Worm (Caenorhabditis elegans): ENCODE data around the gene F14D7.6.

Gene F14D7.6

ce11 chrV:14320730-14321319, 19.6 kb downstream of the F14D7.6 start:
- TF ChIP-seq mdl-1 (tag; optimal IDR thresholded peaks at IDR 0.05) (no peak), ama-1 (optimal IDR thresholded peaks at IDR 0.05) (no peak), lin-15B (tag; optimal IDR thresholded peaks at IDR 0.05) (no peak), lsy-12 (tag; optimal IDR thresholded peaks at IDR 0.05) (no peak), snpc-4 (tag; optimal IDR thresholded peaks at IDR 0.05) (no peak), zag-1 (tag; optimal IDR thresholded peaks at IDR 0.05) (no peak), mml-1 (tag; optimal IDR thresholded peaks at IDR 0.05) (no peak), pqm-1 (tag; optimal IDR thresholded peaks at IDR 0.05) (no peak), nhr-237 (tag; optimal IDR thresholded peaks at IDR 0.05) (no peak), unc-62 (GFP tag; optimal IDR thresholded peaks at IDR 0.05) (no peak), nhr-28 (tag; optimal IDR thresholded peaks at IDR 0.05) (no peak), fos-1 (tag; optimal IDR thresholded peaks at IDR 0.05) (no peak), egl-5 (tag; optimal IDR thresholded peaks at IDR 0.05) (no peak)

DNA sequence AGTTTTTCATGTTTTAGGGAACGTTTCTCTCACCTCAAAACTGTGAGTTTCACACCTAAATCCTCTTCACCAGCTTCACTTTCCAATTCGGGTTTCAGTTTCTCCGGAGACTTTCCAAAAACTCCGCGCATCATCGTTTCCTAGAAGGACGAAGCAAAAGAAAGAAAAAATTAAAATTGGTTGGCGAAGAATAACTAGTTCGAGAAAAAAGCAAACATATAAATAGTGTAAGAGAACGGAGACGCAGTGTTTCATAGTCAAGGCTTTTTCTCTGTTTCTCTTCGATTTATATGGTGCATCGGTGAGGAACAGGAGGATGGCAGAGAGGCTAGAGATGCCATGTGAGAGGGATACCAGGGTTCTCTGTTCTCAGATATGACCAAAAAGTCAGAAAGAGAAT, 21.5 kb downstream of the F14D7.6 start, which contains the start of gene F47B8.3:
F47B8.3 (minus strand) TSS at position 261 of the 400 bp plus-strand sequence.
- TF ChIP-seq mml-1 (tag; optimal IDR thresholded peaks at IDR 0.05), result no peak
- TF ChIP-seq egl-27 (tag; optimal IDR thresholded peaks at IDR 0.05), result no peak
- TF ChIP-seq skn-1 (tag; optimal IDR thresholded peaks at IDR 0.05), result peak; percentile 14
- peak; percentile 27 for TF ChIP-seq egl-5 (tag; optimal IDR thresholded peaks at IDR 0.05)
- peak; percentile 15 for TF ChIP-seq lin-15B (tag; optimal IDR thresholded peaks at IDR 0.05)
- TF ChIP-seq ZK546.5 (tag; optimal IDR thresholded peaks at IDR 0.05), result no peak
- TF ChIP-seq nhr-77 (tag; optimal IDR thresholded peaks at IDR 0.05), result no peak
- TF ChIP-seq pqm-1 (tag; optimal IDR thresholded peaks at IDR 0.05), result no peak
- no peak for TF ChIP-seq nhr-28 (tag; optimal IDR thresholded peaks at IDR 0.05)
- peak; percentile 43 for TF ChIP-seq hmg-11 (tag; optimal IDR thresholded peaks at IDR 0.05)
- no peak for TF ChIP-seq lin-39 (tag; optimal IDR thresholded peaks at IDR 0.05)
- no peak for TF ChIP-seq fkh-10 (GFP tag; optimal IDR thresholded peaks at IDR 0.05)
- TF ChIP-seq lsy-12 (tag; optimal IDR thresholded peaks at IDR 0.05), result no peak
- TF ChIP-seq mdl-1 (tag; optimal IDR thresholded peaks at IDR 0.05), result no peak
- TF ChIP-seq nhr-25 (tag; optimal IDR thresholded peaks at IDR 0.05), result peak; percentile 45
- no peak for TF ChIP-seq ztf-11 (tag; optimal IDR thresholded peaks at IDR 0.05)
- peak; percentile 5 for TF ChIP-seq ama-1 (optimal IDR thresholded peaks at IDR 0.05)
- TF ChIP-seq snpc-4 (tag; optimal IDR thresholded peaks at IDR 0.05), result peak; percentile 17
- no peak for TF ChIP-seq fos-1 (tag; optimal IDR thresholded peaks at IDR 0.05)
- no peak for TF ChIP-seq tbx-2 (tag; optimal IDR thresholded peaks at IDR 0.05)
- no peak for TF ChIP-seq aly-2 (tag; optimal IDR thresholded peaks at IDR 0.05)
- TF ChIP-seq zag-1 (tag; optimal IDR thresholded peaks at IDR 0.05), result no peak
- no peak for TF ChIP-seq ceh-16 (tag; optimal IDR thresholded peaks at IDR 0.05)
- TF ChIP-seq nhr-67 (tag; optimal IDR thresholded peaks at IDR 0.05), result no peak
- TF ChIP-seq nhr-12 (tag; optimal IDR thresholded peaks at IDR 0.05), result no peak
- TF ChIP-seq nhr-11 (tag; optimal IDR thresholded peaks at IDR 0.05), result no peak
- no peak for TF ChIP-seq ztf-4 (tag; optimal IDR thresholded peaks at IDR 0.05)
- TF ChIP-seq sea-2 (GFP tag; optimal IDR thresholded peaks at IDR 0.05), result no peak
- TF ChIP-seq R02D3.7 (tag; optimal IDR thresholded peaks at IDR 0.05), result no peak
- peak; percentile 63 for TF ChIP-seq pha-4 (tag; optimal IDR thresholded peaks at IDR 0.05)
- no peak for TF ChIP-seq ceh-9 (tag; optimal IDR thresholded peaks at IDR 0.05)
- TF ChIP-seq elt-2 (tag; optimal IDR thresholded peaks at IDR 0.05), result no peak
- peak; percentile 69 for TF ChIP-seq nfya-1 (tag; optimal IDR thresholded peaks at IDR 0.05; ENCODE audit: insufficient read depth)
- TF ChIP-seq nhr-23 (tag; optimal IDR thresholded peaks at IDR 0.05), result peak; percentile 6
- no peak for TF ChIP-seq ceh-82 (tag; optimal IDR thresholded peaks at IDR 0.05)
- no peak for TF ChIP-seq nhr-76 (tag; optimal IDR thresholded peaks at IDR 0.05)
- TF ChIP-seq elt-3 (tag; optimal IDR thresholded peaks at IDR 0.05), result no peak
- no peak for TF ChIP-seq nhr-237 (tag; optimal IDR thresholded peaks at IDR 0.05)
- TF ChIP-seq elt-1 (tag; optimal IDR thresholded peaks at IDR 0.05), result no peak
- TF ChIP-seq unc-62 (GFP tag; optimal IDR thresholded peaks at IDR 0.05), result no peak
- no peak for TF ChIP-seq eor-1 (tag; optimal IDR thresholded peaks at IDR 0.05)
- TF ChIP-seq fkh-2 (tag; optimal IDR thresholded peaks at IDR 0.05), result no peak
- no peak for TF ChIP-seq unc-39 (tag; optimal IDR thresholded peaks at IDR 0.05)
- no peak for TF ChIP-seq jun-1 (tag; optimal IDR thresholded peaks at IDR 0.05)

All from whole organism, L3 larva.